Worm (Caenorhabditis elegans): ENCODE measurements around the gene F11E6.6.

ce11 chrIV:17417723-17418122 is 48.1 kb downstream of the F11E6.6 start, which contains the start of gene npr-26:
- TF ChIP-seq nhr-237 (tag; optimal IDR thresholded peaks at IDR 0.05) (no peak), egl-27 (tag; optimal IDR thresholded peaks at IDR 0.05) (no peak), ztf-11 (tag; optimal IDR thresholded peaks at IDR 0.05) (no peak), zag-1 (tag; optimal IDR thresholded peaks at IDR 0.05) (no peak), elt-3 (tag; optimal IDR thresholded peaks at IDR 0.05) (no peak), unc-62 (GFP tag; optimal IDR thresholded peaks at IDR 0.05) (no peak), ama-1 (optimal IDR thresholded peaks at IDR 0.05) (no peak), nhr-11 (tag; optimal IDR thresholded peaks at IDR 0.05) (no peak), snpc-4 (tag; optimal IDR thresholded peaks at IDR 0.05) (no peak)
